Fruit fly (Drosophila melanogaster): ENCODE results near the gene CG3939.

Gene CG3939

dm6 chrX:3188419-3188818, 13.6 kb downstream of the CG3939 start (continued):
- no peak for TF ChIP-seq ERR (GFP tag; optimal IDR thresholded peaks at IDR 0.05)
- peak; percentile 7 for TF ChIP-seq Sry-β (GFP tag; optimal IDR thresholded peaks at IDR 0.05)
- no peak for TF ChIP-seq Nf-YA (GFP tag; IDR thresholded peaks at IDR 0.05)
- TF ChIP-seq ken (GFP tag; IDR thresholded peaks at IDR 0.05): no peak
- no peak for TF ChIP-seq Nf-YC (tag; optimal IDR thresholded peaks at IDR 0.05)
- no peak for TF ChIP-seq chif (GFP tag; optimal IDR thresholded peaks at IDR 0.05)
- TF ChIP-seq CG14441 (GFP tag; IDR thresholded peaks at IDR 0.05): peak; percentile 16; the same call in 1 of the 2 replicates
- no peak for TF ChIP-seq CG43689 (GFP tag; IDR thresholded peaks at IDR 0.05)
- TF ChIP-seq Dll (GFP tag; IDR thresholded peaks at IDR 0.05; ENCODE audit: partially characterized antibody): no peak
- no peak for TF ChIP-seq Neu2 (GFP tag; optimal IDR thresholded peaks at IDR 0.05; ENCODE audit: borderline replicate concordance)
- no peak for TF ChIP-seq sd (tag; optimal IDR thresholded peaks at IDR 0.05)
- TF ChIP-seq pzg (GFP tag; optimal IDR thresholded peaks at IDR 0.05): no peak
- TF ChIP-seq Nf-YB (GFP tag; optimal IDR thresholded peaks at IDR 0.05): no peak
- peak; percentile 0 for TF ChIP-seq CG2120 (GFP tag; optimal IDR thresholded peaks at IDR 0.05)
- TF ChIP-seq CG12071 (GFP tag; optimal IDR thresholded peaks at IDR 0.05): peak; percentile 63
- TF ChIP-seq Fer1 (GFP tag; optimal IDR thresholded peaks at IDR 0.05): peak; percentile 49
- TF ChIP-seq Usf (GFP tag; optimal IDR thresholded peaks at IDR 0.05): no peak
- TF ChIP-seq zfh1 (GFP tag; IDR thresholded peaks at IDR 0.05): peak; percentile 22; the same call in 1 of the 3 replicates
- TF ChIP-seq CG14860 (GFP tag; IDR thresholded peaks at IDR 0.05; ENCODE audit: partially characterized antibody): no peak
- TF ChIP-seq CG9876 (GFP tag; optimal IDR thresholded peaks at IDR 0.05): no peak
- TF ChIP-seq nom (GFP tag; optimal IDR thresholded peaks at IDR 0.05): no peak
- TF ChIP-seq pan (optimal IDR thresholded peaks at IDR 0.05): no peak
- peak in 1 of 2 experiments; percentile 40 for TF ChIP-seq pan (GFP tag; optimal IDR thresholded peaks at IDR 0.05 in 1 of 2, IDR thresholded peaks at IDR 0.05 in 1 of 2)
- peak; percentile 72 for TF ChIP-seq grn (GFP tag; optimal IDR thresholded peaks at IDR 0.05)
- TF ChIP-seq CG3838 (GFP tag; optimal IDR thresholded peaks at IDR 0.05): no peak
- TF ChIP-seq bbx (GFP tag; IDR thresholded peaks at IDR 0.05; ENCODE audit: partially characterized antibody): no peak
- TF ChIP-seq twi (tag; optimal IDR thresholded peaks at IDR 0.05): no peak
- peak; percentile 4 for TF ChIP-seq repo (GFP tag; optimal IDR thresholded peaks at IDR 0.05)
- no peak for TF ChIP-seq CG10431 (GFP tag; optimal IDR thresholded peaks at IDR 0.05)
- no peak for TF ChIP-seq pita (GFP tag; optimal IDR thresholded peaks at IDR 0.05)
- TF ChIP-seq Myb (GFP tag; optimal IDR thresholded peaks at IDR 0.05): no peak
- TF ChIP-seq CG11504 (tag; optimal IDR thresholded peaks at IDR 0.05): peak; percentile 31
- TF ChIP-seq CG31365 (tag; optimal IDR thresholded peaks at IDR 0.05): peak; percentile 51
- no peak for TF ChIP-seq dati (GFP tag; IDR thresholded peaks at IDR 0.05)
- no peak for TF ChIP-seq Oaz (GFP tag; IDR thresholded peaks at IDR 0.05)
- peak; percentile 28 for TF ChIP-seq CG4854 (GFP tag; optimal IDR thresholded peaks at IDR 0.05)
- no peak for TF ChIP-seq CG17361 (GFP tag; IDR thresholded peaks at IDR 0.05)
- TF ChIP-seq Meics (GFP tag; optimal IDR thresholded peaks at IDR 0.05): peak; percentile 43
- TF ChIP-seq bsh (GFP tag; optimal IDR thresholded peaks at IDR 0.05): peak in 1 of 2 experiments; percentile 60
- no peak for TF ChIP-seq br (optimal IDR thresholded peaks at IDR 0.05)
- no peak for TF ChIP-seq Aef1 (GFP tag; IDR thresholded peaks at IDR 0.05)

DNA sequence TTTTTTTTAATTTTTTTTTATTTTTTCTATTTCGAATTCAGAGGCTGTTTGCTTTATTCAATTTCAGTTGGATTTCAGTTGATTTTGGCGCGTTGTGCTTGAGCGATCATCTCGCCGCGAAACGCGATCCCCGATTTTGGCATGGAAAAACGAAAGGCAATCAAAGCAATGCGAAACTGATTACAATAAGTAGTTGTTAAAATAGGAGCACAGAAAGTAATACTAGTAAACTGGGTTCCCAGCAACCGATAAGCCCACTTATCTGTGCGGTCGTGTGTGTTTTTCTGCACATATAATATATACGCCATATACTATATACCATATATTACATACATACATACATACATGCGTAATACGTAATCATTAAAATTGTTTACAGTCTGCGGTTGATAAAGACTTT, 14.3 kb downstream of the CG3939 start:
- TF ChIP-seq Sox102F (GFP tag; optimal IDR thresholded peaks at IDR 0.05) (no peak), CG17359 (tag; optimal IDR thresholded peaks at IDR 0.05) (no peak), exex (tag; optimal IDR thresholded peaks at IDR 0.05) (peak; percentile 27), Trl (optimal IDR thresholded peaks at IDR 0.05) (no peak), Trl (GFP tag; optimal IDR thresholded peaks at IDR 0.05) (no peak), CG31224 (GFP tag; IDR thresholded peaks at IDR 0.05) (peak; percentile 94), maf-S (GFP tag; optimal IDR thresholded peaks at IDR 0.05) (no peak), D19B (GFP tag; optimal IDR thresholded peaks at IDR 0.05) (no peak), CG4360 (GFP tag; IDR thresholded peaks at IDR 0.05) (no peak), sens (GFP tag) (peak; percentile 15), sd (tag; optimal IDR thresholded peaks at IDR 0.05) (no peak), gcm2 (GFP tag; optimal IDR thresholded peaks at IDR 0.05) (no peak), CG18764 (GFP tag; optimal IDR thresholded peaks at IDR 0.05) (no peak)
